2 worm cellular contexts compared by ENCODE assay signal in genomic region chrIII:9941020-9941674, ce11.
TF ChIP-seq lines count a peak whose summit lies in the region.

Gene K03H1.9 (minus strand): TSS chrIII:9941490.
Gene K03H1.12 (plus strand): TSS chrIII:9941624.

TF ChIP-seq in whole organism, L4 larva, 104 proteins besides CTCF, POLR2A, EP300 and RAD21:
- 0 out of 2 replicates have a peak, but pooled peaks have one; percentile 50 for TF ChIP-seq egl-43 (GFP tag; IDR thresholded peaks at IDR 0.05; lab: Robert Waterston, UW)
- TF ChIP-seq nhr-42 (GFP tag; IDR thresholded peaks at IDR 0.05; lab: Robert Waterston, UW) = no peak
- TF ChIP-seq hif-1 (tag; optimal IDR thresholded peaks at IDR 0.05; lab: Kevin White, UChicago) = no peak
- TF ChIP-seq ceh-62 (tag; optimal IDR thresholded peaks at IDR 0.05; lab: Kevin White, UChicago) = no peak
- TF ChIP-seq nhr-25 (tag; optimal IDR thresholded peaks at IDR 0.05; lab: Kevin White, UChicago; ENCODE audit: borderline replicate concordance, insufficient read depth) = no peak
- peak; percentile 87 for TF ChIP-seq set-16 (GFP tag; IDR thresholded peaks at IDR 0.05; lab: Robert Waterston, UW)

TF ChIP-seq in whole organism, young adult, 124 proteins besides CTCF, POLR2A, EP300 and RAD21:
- TF ChIP-seq F57C9.4 (tag; optimal IDR thresholded peaks at IDR 0.05; lab: Kevin White, UChicago) = no peak
- no peak for TF ChIP-seq F52B5.7 (tag; optimal IDR thresholded peaks at IDR 0.05; lab: Kevin White, UChicago)
- TF ChIP-seq egrh-3 (GFP tag; IDR thresholded peaks at IDR 0.05; lab: Robert Waterston, UW) = peak; percentile 59; the same call in 1 of the 2 replicates
- no peak for TF ChIP-seq pha-4 (tag; optimal IDR thresholded peaks at IDR 0.05; lab: Kevin White, UChicago)
- TF ChIP-seq ama-1 (optimal IDR thresholded peaks at IDR 0.05; lab: Kevin White, UChicago) = no peak
- TF ChIP-seq ama-1 (GFP tag; optimal IDR thresholded peaks at IDR 0.05; lab: Kevin White, UChicago) = no peak
- peak; percentile 81 for TF ChIP-seq zfh-2 (GFP tag; conservative IDR thresholded peaks at IDR 0.05; lab: Robert Waterston, UW)
